Fruit fly (Drosophila melanogaster) whole organism, pupa: ENCODE results near the gene Asator.

Experiments used
- CG15710 ChIP-seq: fragments of 200-800 bp; sonication (Bioruptor generic); optimal IDR thresholded peaks from 2 replicates; lab custom pipeline; 2018; ENCODE audit warnings: missing biosample characterization, mild to moderate bottlenecking, missing genetic modification characterization, moderate library complexity
- CG9948 ChIP-seq: fragments of 200-800 bp; sonication (Bioruptor generic); optimal IDR thresholded peaks from 2 replicates; lab custom pipeline; 2018; ENCODE audit warnings: missing biosample characterization, mild to moderate bottlenecking, missing genetic modification characterization, moderate library complexity
- D1 ChIP-seq: fragments of 200-800 bp; sonication (Bioruptor generic); optimal IDR thresholded peaks from 2 replicates; lab custom pipeline; 2018; ENCODE audit warnings: missing biosample characterization, mild to moderate bottlenecking, missing genetic modification characterization, moderate library complexity
- EcR ChIP-seq: fragments of 200-800 bp; sonication (Bioruptor generic); optimal IDR thresholded peaks from 3 replicates; lab custom pipeline; 2019; ENCODE audit warnings: missing biosample characterization, missing genetic modification characterization, mild to moderate bottlenecking, moderate library complexity, missing genetic modification reagents
- Pif1A ChIP-seq: fragments of 200-800 bp; sonication (Bioruptor generic); optimal IDR thresholded peaks from 3 replicates; lab custom pipeline; 2016; ENCODE audit warnings: missing biosample characterization, missing genetic modification characterization
- Pif1B ChIP-seq: fragments of 200-800 bp; sonication (Bioruptor generic); optimal IDR thresholded peaks from 3 replicates; lab custom pipeline; 2016; ENCODE audit warnings: missing biosample characterization, missing genetic modification characterization
- fd96Ca ChIP-seq: fragments of 200-800 bp; sonication (Bioruptor generic); IDR thresholded peaks from 3 replicates; pipeline ENCODE4 v1.3.6; 2022; ENCODE audit warnings: missing biosample characterization, missing genetic modification characterization

DNA sequence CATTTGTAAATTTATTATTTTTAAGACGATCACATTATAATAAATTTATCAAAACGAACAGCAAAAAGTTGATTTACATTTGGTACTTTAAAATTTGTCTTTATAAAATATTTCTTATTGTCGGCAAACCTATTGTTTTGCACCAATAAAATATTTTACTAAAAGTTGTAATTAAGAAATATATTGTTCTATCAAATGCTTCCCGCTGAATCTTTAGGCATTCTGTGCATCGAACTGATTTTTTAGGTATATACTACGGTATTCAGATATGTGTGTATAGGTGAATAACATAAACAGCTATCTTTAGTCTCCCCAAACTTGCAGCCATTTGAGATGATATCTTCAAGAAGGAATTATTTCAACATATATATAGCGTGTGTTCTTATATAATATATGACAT is 3.0 kb downstream of the Asator start:
- TF ChIP-seq Pif1A (GFP tag; lab: Kevin White, UChicago) (no peak), D1 (tag; lab: Kevin White, UChicago) (no peak), CG15710 (tag; lab: Kevin White, UChicago) (no peak), CG9948 (tag; lab: Kevin White, UChicago) (no peak), Pif1B (GFP tag; lab: Kevin White, UChicago) (no peak), EcR (GFP tag; lab: Kevin White, UChicago) (no peak), fd96Ca (GFP tag; lab: Robert Waterston, UW) (no peak)
